Fruit fly (Drosophila melanogaster) whole organism, embryonic: Measurements from ENCODE around the gene Rpn1.

Experiments
- Abd-B ChIP-seq: fragments of 200-800 bp; sonication (Bioruptor generic); optimal IDR thresholded peaks from 2 replicates; lab custom pipeline; 2018; ENCODE audit warnings: missing biosample characterization, mild to moderate bottlenecking, missing genetic modification characterization, moderate library complexity
- Adf1 ChIP-seq: fragments of 200-800 bp; sonication (Bioruptor generic); IDR thresholded peaks from 2 replicates; pipeline ENCODE4 v1.3.6; 2022; ENCODE audit warnings: missing biosample characterization, missing genetic modification characterization
- Bteb2 ChIP-seq: fragments of 200-800 bp; sonication (Bioruptor generic); optimal IDR thresholded peaks from 2 replicates; lab custom pipeline; 2016; ENCODE audit warnings: missing biosample characterization, missing genetic modification characterization
- CG10267 ChIP-seq: fragments of 200-800 bp; sonication (Bioruptor generic); optimal IDR thresholded peaks from 2 replicates; lab custom pipeline; 2018; ENCODE audit warnings: missing biosample characterization, mild to moderate bottlenecking, missing genetic modification characterization, moderate library complexity
- CG13296 ChIP-seq: fragments of 200-800 bp; sonication (Bioruptor generic); optimal IDR thresholded peaks from 3 replicates; lab custom pipeline; 2018; ENCODE audit warnings: missing biosample characterization, mild to moderate bottlenecking, missing genetic modification characterization
- CG15011 ChIP-seq: fragments of 200-800 bp; sonication (Bioruptor generic); optimal IDR thresholded peaks from 3 replicates; lab custom pipeline; 2018; ENCODE audit warnings: missing biosample characterization, mild to moderate bottlenecking, missing genetic modification characterization
- CG15479 ChIP-seq: fragments of 200-800 bp; sonication (Bioruptor generic); optimal IDR thresholded peaks from 3 replicates; lab custom pipeline; 2019; ENCODE audit warnings: missing biosample characterization, mild to moderate bottlenecking, missing genetic modification characterization, moderate library complexity
- CG15696 ChIP-seq: fragments of 200-800 bp; sonication (Bioruptor generic); optimal IDR thresholded peaks from 2 replicates; lab custom pipeline; 2019; ENCODE audit warnings: missing biosample characterization, mild to moderate bottlenecking, missing genetic modification characterization, moderate library complexity
- CG16863 ChIP-seq: fragments of 200-800 bp; sonication (Bioruptor generic); optimal IDR thresholded peaks from 3 replicates; lab custom pipeline; 2016; ENCODE audit warnings: missing biosample characterization, missing genetic modification characterization
- CG30431 ChIP-seq: fragments of 200-800 bp; sonication (Bioruptor generic); optimal IDR thresholded peaks from 2 replicates; lab custom pipeline; 2017; ENCODE audit warnings: missing biosample characterization, missing genetic modification characterization
- CG4617 ChIP-seq: fragments of 200-800 bp; sonication (Bioruptor generic); optimal IDR thresholded peaks from 3 replicates; lab custom pipeline; 2016; ENCODE audit warnings: missing biosample characterization, missing genetic modification characterization, borderline replicate concordance
- CG6765 ChIP-seq: fragments of 200-800 bp; sonication (Bioruptor generic); optimal IDR thresholded peaks from 3 replicates; lab custom pipeline; 2017; ENCODE audit warnings: missing biosample characterization, mild to moderate bottlenecking, missing genetic modification characterization
- CG6791 ChIP-seq: fragments of 200-800 bp; sonication (Bioruptor generic); IDR thresholded peaks from 3 replicates; pipeline ENCODE4 v1.3.6; 2022; ENCODE audit warnings: missing biosample characterization, missing genetic modification characterization; ENCODE audit not compliant: partially characterized antibody
- CG7556 ChIP-seq: fragments of 200-800 bp; sonication (Bioruptor generic); optimal IDR thresholded peaks from 2 replicates; lab custom pipeline; 2017; ENCODE audit warnings: missing biosample characterization, mild to moderate bottlenecking, missing genetic modification characterization
- CG8290 ChIP-seq, 3 experiments: fragments of 200-800 bp; sonication (Bioruptor generic); optimal IDR thresholded peaks; 2 replicates each; lab custom pipeline; 2016 to 2019; ENCODE audit warnings: missing biosample characterization in 3 of 3, missing genetic modification characterization in 3 of 3, mild to moderate bottlenecking in 2 of 3, moderate library complexity in 1 of 3
- CTCF ChIP-seq: fragments of 200-800 bp; sonication (Bioruptor generic); optimal IDR thresholded peaks from 2 replicates; lab custom pipeline; 2017; ENCODE audit warnings: missing biosample characterization, mild to moderate bottlenecking, missing genetic modification characterization, moderate library complexity
- Dip3 ChIP-seq: fragments of 200-800 bp; sonication (Bioruptor generic); optimal IDR thresholded peaks from 3 replicates; lab custom pipeline; 2016; ENCODE audit warnings: missing biosample characterization, missing genetic modification characterization
- Gug ChIP-seq: fragments of 200-800 bp; sonication (Bioruptor generic); IDR thresholded peaks from 4 replicates; pipeline ENCODE4 v1.3.6; 2022; ENCODE audit warnings: missing biosample characterization, missing genetic modification characterization
- H15 ChIP-seq: fragments of 200-800 bp; sonication (Bioruptor generic); IDR thresholded peaks from 3 replicates; pipeline ENCODE4 v1.3.6; 2022; ENCODE audit warnings: missing biosample characterization, missing genetic modification characterization
- HLH54F ChIP-seq: fragments of 200-800 bp; sonication (Bioruptor generic); optimal IDR thresholded peaks from 3 replicates; lab custom pipeline; 2016; ENCODE audit warnings: missing biosample characterization, missing genetic modification characterization
- Mrtf ChIP-seq: fragments of 200-800 bp; sonication (Bioruptor generic); IDR thresholded peaks from 3 replicates; pipeline ENCODE4 v1.3.6; 2022; ENCODE audit warnings: missing biosample characterization, missing genetic modification characterization
- Opbp ChIP-seq: fragments of 200-800 bp; sonication (Bioruptor generic); IDR thresholded peaks from 3 replicates; pipeline ENCODE4 v1.3.6; 2022; ENCODE audit warnings: missing biosample characterization, missing genetic modification characterization; ENCODE audit not compliant: partially characterized antibody
- PHDP ChIP-seq: fragments of 200-800 bp; sonication (Bioruptor generic); optimal IDR thresholded peaks from 3 replicates; lab custom pipeline; 2018; ENCODE audit warnings: missing biosample characterization, mild to moderate bottlenecking, missing genetic modification characterization, moderate library complexity
- TFAM ChIP-seq: fragments of 200-800 bp; sonication (Bioruptor generic); optimal IDR thresholded peaks from 2 replicates; lab custom pipeline; 2017; ENCODE audit warnings: missing biosample characterization, missing genetic modification characterization, inconsistent platforms
- Xbp1 ChIP-seq: fragments of 200-800 bp; sonication (Bioruptor generic); optimal IDR thresholded peaks from 3 replicates; lab custom pipeline; 2016; ENCODE audit warnings: missing biosample characterization, mild to moderate bottlenecking, missing genetic modification characterization
- al ChIP-seq: fragments of 200-800 bp; sonication (Bioruptor generic); IDR thresholded peaks from 2 replicates; pipeline ENCODE4 v1.3.6; 2022; ENCODE audit warnings: missing biosample characterization, missing genetic modification characterization
- ash1 ChIP-seq: fragments of 200-800 bp; sonication (Bioruptor generic); optimal IDR thresholded peaks from 2 replicates; lab custom pipeline; 2018; ENCODE audit warnings: missing biosample characterization, mild to moderate bottlenecking, missing genetic modification characterization
- bcd ChIP-seq: fragments of 200-800 bp; sonication (Bioruptor generic); optimal IDR thresholded peaks from 2 replicates; lab custom pipeline; 2017; ENCODE audit warnings: missing biosample characterization, mild to moderate bottlenecking, missing genetic modification characterization
- cas ChIP-seq: fragments of 200-800 bp; sonication (Bioruptor generic); IDR thresholded peaks from 2 replicates; pipeline ENCODE4 v1.3.6; 2022; ENCODE audit warnings: missing biosample characterization, missing genetic modification characterization
- cg ChIP-seq: fragments of 200-800 bp; sonication (Bioruptor generic); optimal IDR thresholded peaks from 3 replicates; lab custom pipeline; 2019; ENCODE audit warnings: missing biosample characterization, mild to moderate bottlenecking, missing genetic modification characterization, moderate library complexity
- dan ChIP-seq: fragments of 200-800 bp; sonication (Bioruptor generic); IDR thresholded peaks from 2 replicates; pipeline ENCODE4 v1.3.6; 2022; ENCODE audit warnings: missing biosample characterization, missing genetic modification characterization
- eve ChIP-seq, 2 experiments: fragments of >200 bp; optimal IDR thresholded peaks; 2 replicates each; lab custom pipeline; 2017; ENCODE audit warnings: missing biosample characterization in 2 of 2, missing genetic modification characterization in 2 of 2
- ftz-f1 ChIP-seq: fragments of 200-800 bp; sonication (Bioruptor generic); optimal IDR thresholded peaks from 2 replicates; lab custom pipeline; 2016; ENCODE audit warnings: missing biosample characterization, missing genetic modification characterization
- fu2 ChIP-seq: fragments of 200-800 bp; sonication (Bioruptor generic); optimal IDR thresholded peaks from 2 replicates; lab custom pipeline; 2016; ENCODE audit warnings: missing biosample characterization, missing genetic modification characterization
- gcm ChIP-seq: fragments of 200-800 bp; sonication (Bioruptor generic); optimal IDR thresholded peaks from 2 replicates; lab custom pipeline; 2019; ENCODE audit warnings: missing biosample characterization, mild to moderate bottlenecking, missing genetic modification characterization, moderate library complexity
- gro ChIP-seq: fragments of 200-800 bp; sonication (Bioruptor generic); optimal IDR thresholded peaks from 2 replicates; lab custom pipeline; 2016; ENCODE audit warnings: missing biosample characterization, missing genetic modification characterization
- gt ChIP-seq: fragments of 200-800 bp; sonication (Bioruptor generic); IDR thresholded peaks from 2 replicates; pipeline ENCODE4 v1.3.6; 2022; ENCODE audit warnings: missing biosample characterization, missing genetic modification characterization
- h ChIP-seq: fragments of >200 bp; optimal IDR thresholded peaks from 2 replicates; lab custom pipeline; 2017
- hth ChIP-seq: fragments of >200 bp; optimal IDR thresholded peaks from 2 replicates; lab custom pipeline; 2017; ENCODE audit warnings: inconsistent platforms
- ken ChIP-seq: fragments of 200-800 bp; sonication (Bioruptor generic); IDR thresholded peaks from 3 replicates; pipeline ENCODE4 v1.3.6; 2022; ENCODE audit warnings: missing biosample characterization, missing genetic modification characterization
- lab ChIP-seq: fragments of 200-800 bp; sonication (Bioruptor generic); optimal IDR thresholded peaks from 3 replicates; lab custom pipeline; 2017; ENCODE audit warnings: missing biosample characterization, missing genetic modification characterization, mild to moderate bottlenecking, moderate library complexity, missing genetic modification reagents
- lov ChIP-seq, 2 experiments: fragments of 200-800 bp in 1 of 2; fragments of >200 bp in 1 of 2; sonication (Bioruptor generic) in 1 of 2; IDR thresholded peaks in 1 of 2; optimal IDR thresholded peaks in 1 of 2; 2 replicates in 1 of 2; 3 replicates in 1 of 2; pipeline versions ENCODE4 v1.3.6 to Lab custom; 2017 to 2022; ENCODE audit warnings: missing biosample characterization in 1 of 2, missing genetic modification characterization in 1 of 2
- org-1 ChIP-seq: fragments of 200-800 bp; sonication (Bioruptor generic); optimal IDR thresholded peaks from 2 replicates; lab custom pipeline; 2017; ENCODE audit warnings: missing biosample characterization, missing genetic modification characterization
- pho ChIP-seq: fragments of 200-800 bp; sonication (Bioruptor generic); optimal IDR thresholded peaks from 2 replicates; lab custom pipeline; 2016; ENCODE audit warnings: missing biosample characterization, missing genetic modification characterization
- pros ChIP-seq: fragments of 200-800 bp; sonication (Bioruptor generic); optimal IDR thresholded peaks from 3 replicates; lab custom pipeline; 2019; ENCODE audit warnings: missing biosample characterization, mild to moderate bottlenecking, missing genetic modification characterization, moderate library complexity
- sc ChIP-seq, 3 experiments: fragments of >200 bp in 2 of 3; fragments of 200-800 bp in 1 of 3; sonication (Bioruptor generic) in 1 of 3; optimal IDR thresholded peaks; 2 replicates in 2 of 3; 3 replicates in 1 of 3; lab custom pipeline; 2017; ENCODE audit warnings: mild to moderate bottlenecking in 1 of 3, missing biosample characterization in 1 of 3, missing genetic modification characterization in 1 of 3, missing genetic modification reagents in 1 of 3
- schlank ChIP-seq: fragments of 200-800 bp; sonication (Bioruptor generic); optimal IDR thresholded peaks from 2 replicates; lab custom pipeline; 2018; ENCODE audit warnings: missing biosample characterization, mild to moderate bottlenecking, missing genetic modification characterization
- slou ChIP-seq: fragments of 200-800 bp; sonication (Bioruptor generic); optimal IDR thresholded peaks from 3 replicates; lab custom pipeline; 2016; ENCODE audit warnings: missing biosample characterization, missing genetic modification characterization
- unc-4 ChIP-seq: fragments of 200-800 bp; sonication (Bioruptor generic); IDR thresholded peaks from 2 replicates; pipeline ENCODE4 v1.3.6; 2022; ENCODE audit warnings: missing biosample characterization, missing genetic modification characterization; ENCODE audit not compliant: partially characterized antibody
- unpg ChIP-seq: fragments of 200-800 bp; sonication (Bioruptor generic); optimal IDR thresholded peaks from 3 replicates; lab custom pipeline; 2018; ENCODE audit warnings: missing biosample characterization, mild to moderate bottlenecking, missing genetic modification characterization, moderate library complexity
- vvl ChIP-seq: fragments of 200-800 bp; sonication (Bioruptor generic); IDR thresholded peaks from 2 replicates; pipeline ENCODE4 v1.3.6; 2022; ENCODE audit warnings: missing biosample characterization, missing genetic modification characterization

Rpn1 gene

dm6 chr3L:19914833-19915232 lies at the start of gene Rpn1 (continued):
- TF ChIP-seq CG13296 (GFP tag; lab: Kevin White, UChicago) (no peak), h (lab: Kevin White, UChicago) (no peak), CG4617 (peak; percentile 92), org-1 (GFP tag; lab: Kevin White, UChicago) (no peak), dan (GFP tag; lab: Robert Waterston, UW) (no peak), CG8290 (GFP tag; optimal IDR thresholded peaks at IDR 0.05; lab: Kevin White, UChicago) (peak; percentile 30), CG8290 (tag; optimal IDR thresholded peaks at IDR 0.05; lab: Kevin White, UChicago) (no peak), bcd (GFP tag; lab: Kevin White, UChicago) (peak; percentile 69), schlank (no peak), CG6765 (no peak), sc (optimal IDR thresholded peaks at IDR 0.05; lab: Kevin White, UChicago) (no peak), sc (GFP tag; optimal IDR thresholded peaks at IDR 0.05; lab: Kevin White, UChicago) (no peak), H15 (GFP tag; lab: Robert Waterston, UW) (no peak), ftz-f1 (GFP tag; lab: Kevin White, UChicago) (peak; percentile 57), Xbp1 (GFP tag; lab: Kevin White, UChicago) (peak; percentile 48), CG15696 (tag; lab: Kevin White, UChicago) (no peak), CG15011 (GFP tag; lab: Kevin White, UChicago) (no peak), eve (GFP tag; optimal IDR thresholded peaks at IDR 0.05; lab: Kevin White, UChicago) (no peak), Adf1 (peak; percentile 32; the same call in 1 of the 2 replicates), slou (GFP tag; lab: Kevin White, UChicago) (no peak), TFAM (GFP tag; lab: Kevin White, UChicago) (no peak), PHDP (tag; lab: Kevin White, UChicago) (no peak), Gug (GFP tag; lab: Robert Waterston, UW) (no peak), Opbp (GFP tag; lab: Robert Waterston, UW) (peak; percentile 76), Bteb2 (GFP tag; lab: Kevin White, UChicago) (no peak), CG6791 (GFP tag; lab: Robert Waterston, UW) (peak; percentile 62; the same call in 1 of the 3 replicates), lab (no peak), CG30431 (GFP tag; lab: Kevin White, UChicago) (no peak), fu2 (GFP tag; lab: Kevin White, UChicago) (no peak), gro (peak; percentile 12), ken (GFP tag; lab: Robert Waterston, UW) (no peak), pros (GFP tag; lab: Kevin White, UChicago) (no peak), Abd-B (GFP tag; lab: Kevin White, UChicago) (no peak), vvl (GFP tag; lab: Robert Waterston, UW) (no peak), ash1 (no peak), al (no peak), pho (GFP tag; lab: Kevin White, UChicago) (no peak), CTCF (no peak), unpg (GFP tag; lab: Kevin White, UChicago) (no peak), cg (GFP tag; lab: Kevin White, UChicago) (no peak), HLH54F (GFP tag; lab: Kevin White, UChicago) (no peak), gt (GFP tag; lab: Robert Waterston, UW) (no peak), unc-4 (GFP tag; lab: Robert Waterston, UW) (peak; percentile 48; the same call in 1 of the 2 replicates), CG7556 (GFP tag; lab: Kevin White, UChicago) (no peak), lov (optimal IDR thresholded peaks at IDR 0.05; lab: Kevin White, UChicago) (no peak), lov (GFP tag; IDR thresholded peaks at IDR 0.05; lab: Robert Waterston, UW) (0 out of 3 replicates have a peak, but pooled peaks have one; percentile 44), cas (GFP tag; lab: Robert Waterston, UW) (no peak), Dip3 (GFP tag; lab: Kevin White, UChicago) (no peak), Mrtf (no peak), CG10267 (peak; percentile 17), CG15479 (GFP tag; lab: Kevin White, UChicago) (no peak), hth (lab: Kevin White, UChicago) (no peak), gcm (no peak), CG16863 (no peak)
